Fruit fly (Drosophila melanogaster) whole organism, embryonic: ENCODE results near the gene CG33110.
A peak's percentile ranks its signal among the peaks of the same experiment; 100 is the strongest.

ENCODE experiments used
- Dip2 ChIP-seq: fragments of 200-800 bp; sonication (Bioruptor generic); IDR thresholded peaks from 2 replicates; pipeline ENCODE4 v1.3.6; 2022; ENCODE audit warnings: missing biosample characterization, missing genetic modification characterization
- Myb ChIP-seq: fragments of 200-800 bp; sonication (Bioruptor generic); optimal IDR thresholded peaks from 2 replicates; lab custom pipeline; 2016; ENCODE audit warnings: missing biosample characterization, missing genetic modification characterization
- gem ChIP-seq: fragments of 200-800 bp; sonication (Bioruptor generic); optimal IDR thresholded peaks from 2 replicates; lab custom pipeline; 2019; ENCODE audit warnings: missing biosample characterization, mild to moderate bottlenecking, missing genetic modification characterization, moderate library complexity
- vvl ChIP-seq: fragments of 200-800 bp; sonication (Bioruptor generic); IDR thresholded peaks from 2 replicates; pipeline ENCODE4 v1.3.6; 2022; ENCODE audit warnings: missing biosample characterization, missing genetic modification characterization

dm6 chr3R:22613448-22613847 is 43.5 kb downstream of the CG33110 start, which contains the start of the genes CG31156 and mRRF2:
- TF ChIP-seq Myb (GFP tag; lab: Kevin White, UChicago): peak; percentile 28
- TF ChIP-seq vvl (GFP tag; lab: Robert Waterston, UW): no peak
- TF ChIP-seq Dip2 (GFP tag; lab: Robert Waterston, UW): no peak
- no peak for TF ChIP-seq gem
